Worm (Caenorhabditis elegans): ENCODE measurements around the gene W02B12.11.

DNA sequence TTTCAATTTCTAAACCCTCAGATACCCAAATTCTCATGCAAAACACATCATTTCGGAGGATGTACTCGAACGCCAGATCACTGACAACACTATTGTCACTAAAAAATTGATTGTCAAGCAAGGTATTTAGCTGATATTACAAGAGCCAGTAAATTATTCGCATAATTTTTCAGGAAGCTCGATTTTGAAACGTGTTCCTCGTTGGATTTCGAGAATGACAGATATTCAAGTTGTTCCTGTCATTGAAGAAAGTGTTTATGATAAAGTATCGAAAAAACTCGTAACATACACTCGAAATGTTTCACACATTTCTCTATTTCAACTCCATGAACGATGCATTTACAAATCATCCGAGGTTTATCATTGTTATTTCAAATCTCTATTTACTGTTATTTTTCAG, 22.1 kb downstream of the W02B12.11 start:
- no peak for TF ChIP-seq ztf-6 (GFP tag; IDR thresholded peaks at IDR 0.05)
- no peak for TF ChIP-seq ets-4 (GFP tag; optimal IDR thresholded peaks at IDR 0.05)
- no peak for TF ChIP-seq mxl-1 (tag; optimal IDR thresholded peaks at IDR 0.05)
- no peak for TF ChIP-seq tbp1 (GFP tag; optimal IDR thresholded peaks at IDR 0.05)
- TF ChIP-seq nfya-1 (tag; optimal IDR thresholded peaks at IDR 0.05; ENCODE audit: borderline replicate concordance, insufficient read depth) = no peak
- TF ChIP-seq xnd-1 (tag; optimal IDR thresholded peaks at IDR 0.05) = no peak
- no peak for TF ChIP-seq snpc-4 (GFP tag; optimal IDR thresholded peaks at IDR 0.05)
- no peak for TF ChIP-seq snpc-4 (tag; optimal IDR thresholded peaks at IDR 0.05)
- TF ChIP-seq lin-35 (GFP tag; optimal IDR thresholded peaks at IDR 0.05) = no peak
- no peak for TF ChIP-seq Y53F4B.3 (GFP tag; IDR thresholded peaks at IDR 0.05)
